Fruit fly (Drosophila melanogaster): ENCODE results near the gene CG5399.

dm6 chr3R:15673248-15673647, 21.8 kb upstream of the CG5399 start:
- TF ChIP-seq ttk (optimal IDR thresholded peaks at IDR 0.05) (no peak), h (optimal IDR thresholded peaks at IDR 0.05) (no peak), psq (optimal IDR thresholded peaks at IDR 0.05) (no peak)
